Fruit fly (Drosophila melanogaster): ENCODE results near the gene cas.

cas gene

dm6 chr3R:5758624-5759209 lies 42.1 kb upstream of the cas start, which contains the start of gene Sec8 (continued):
- TF ChIP-seq pum (GFP tag; optimal IDR thresholded peaks at IDR 0.05) (peak; percentile 9), CG8388 (GFP tag; optimal IDR thresholded peaks at IDR 0.05) (no peak), CG33557 (GFP tag; optimal IDR thresholded peaks at IDR 0.05) (no peak), CG11696 (GFP tag; IDR thresholded peaks at IDR 0.05) (no peak), en (GFP tag; optimal IDR thresholded peaks at IDR 0.05) (no peak), CG43689 (GFP tag; IDR thresholded peaks at IDR 0.05) (no peak), CG10979 (tag; optimal IDR thresholded peaks at IDR 0.05) (peak; percentile 19), dpn (GFP tag; optimal IDR thresholded peaks at IDR 0.05) (peak; percentile 42 to 52), CG2199 (GFP tag; IDR thresholded peaks at IDR 0.05) (no peak), CG7839 (tag; optimal IDR thresholded peaks at IDR 0.05) (no peak), CG13287 (GFP tag; IDR thresholded peaks at IDR 0.05; ENCODE audit: partially characterized antibody) (peak; percentile 91), CG1647 (GFP tag; optimal IDR thresholded peaks at IDR 0.05) (peak; percentile 31), CG3838 (GFP tag; optimal IDR thresholded peaks at IDR 0.05) (no peak), CG6813 (GFP tag; optimal IDR thresholded peaks at IDR 0.05) (no peak), CG6175 (GFP tag; IDR thresholded peaks at IDR 0.05) (0 out of 3 replicates have a peak, but pooled peaks have one; percentile 48), sens (GFP tag) (peak; percentile 75), chinmo (GFP tag; IDR thresholded peaks at IDR 0.05; ENCODE audit: partially characterized antibody) (peak; percentile 81; the same call in 2 of the 4 replicates), CG11723 (GFP tag; optimal IDR thresholded peaks at IDR 0.05) (no peak), CG2889 (GFP tag; IDR thresholded peaks at IDR 0.05) (no peak), CG1602 (GFP tag; optimal IDR thresholded peaks at IDR 0.05) (peak; percentile 4), PHDP (tag; optimal IDR thresholded peaks at IDR 0.05) (no peak), CG12219 (GFP tag; optimal IDR thresholded peaks at IDR 0.05) (no peak), Oaz (GFP tag; IDR thresholded peaks at IDR 0.05) (no peak), HLH54F (GFP tag; optimal IDR thresholded peaks at IDR 0.05) (peak; percentile 42), hth (optimal IDR thresholded peaks at IDR 0.05) (no peak), CG17359 (tag; optimal IDR thresholded peaks at IDR 0.05) (no peak), CG4707 (GFP tag; optimal IDR thresholded peaks at IDR 0.05) (no peak), CG2129 (GFP tag; IDR thresholded peaks at IDR 0.05; ENCODE audit: partially characterized antibody) (peak; percentile 78), zen (tag; optimal IDR thresholded peaks at IDR 0.05) (peak; percentile 51), CG8290 (GFP tag; optimal IDR thresholded peaks at IDR 0.05) (peak; percentile 36), CG8290 (tag; optimal IDR thresholded peaks at IDR 0.05) (no peak), gcm (GFP tag; optimal IDR thresholded peaks at IDR 0.05) (no peak), CG31388 (GFP tag; optimal IDR thresholded peaks at IDR 0.05) (no peak), Atf3 (GFP tag; optimal IDR thresholded peaks at IDR 0.05) (peak; percentile 26), Atf6 (GFP tag; IDR thresholded peaks at IDR 0.05) (no peak), Atf-2 (GFP tag; optimal IDR thresholded peaks at IDR 0.05) (no peak), rib (GFP tag; IDR thresholded peaks at IDR 0.05) (no peak), B-H1 (GFP tag; IDR thresholded peaks at IDR 0.05) (no peak), pb (GFP tag; optimal IDR thresholded peaks at IDR 0.05) (no peak), Ravus (GFP tag; IDR thresholded peaks at IDR 0.05) (no peak), run (tag; optimal IDR thresholded peaks at IDR 0.05) (no peak), lab (GFP tag; optimal IDR thresholded peaks at IDR 0.05) (no peak), Pdp1 (GFP tag; optimal IDR thresholded peaks at IDR 0.05) (no peak), dysf (GFP tag; IDR thresholded peaks at IDR 0.05) (peak; percentile 28; the same call in 1 of the 3 replicates), phol (tag; optimal IDR thresholded peaks at IDR 0.05) (peak; percentile 53), caup (GFP tag; optimal IDR thresholded peaks at IDR 0.05; ENCODE audit: severe bottlenecking) (no peak), stwl (tag; optimal IDR thresholded peaks at IDR 0.05) (peak; percentile 71), Neu2 (GFP tag; optimal IDR thresholded peaks at IDR 0.05; ENCODE audit: borderline replicate concordance) (no peak), Mad (GFP tag; optimal IDR thresholded peaks at IDR 0.05) (no peak), Lhr (GFP tag; optimal IDR thresholded peaks at IDR 0.05) (peak; percentile 77), yki (optimal IDR thresholded peaks at IDR 0.05) (no peak)

Data from whole organism, embryonic.